Worm (Caenorhabditis elegans) whole organism, early embryonic: ENCODE data around the gene srh-264.

Experiments used
- B0310.2 ChIP-seq: sonication (generic microtip); optimal IDR thresholded peaks from 2 replicates; lab custom pipeline; 2016; ENCODE audit warnings: mild to moderate bottlenecking, missing genetic modification characterization, missing compliant biosample characterization
- F13C5.2 ChIP-seq: sonication (generic microtip); optimal IDR thresholded peaks from 2 replicates; lab custom pipeline; 2017; ENCODE audit warnings: mild to moderate bottlenecking, missing genetic modification characterization, inconsistent platforms, missing compliant biosample characterization
- aly-1 ChIP-seq: sonication (generic microtip); optimal IDR thresholded peaks from 2 replicates; lab custom pipeline; 2016; ENCODE audit warnings: missing genetic modification characterization, missing compliant biosample characterization
- ama-1 ChIP-seq: fragments of 150-350 bp; optimal IDR thresholded peaks from 2 replicates; lab custom pipeline; 2014
- ceh-13 ChIP-seq: fragments of 200-800 bp; sonication (Bioruptor generic); optimal IDR thresholded peaks from 2 replicates; lab custom pipeline; 2018; ENCODE audit warnings: mild to moderate bottlenecking, missing genetic modification characterization, missing compliant biosample characterization
- ceh-36 ChIP-seq: sonication (generic microtip); optimal IDR thresholded peaks from 2 replicates; lab custom pipeline; 2016; ENCODE audit warnings: missing genetic modification characterization, inconsistent platforms, missing compliant biosample characterization
- ets-7 ChIP-seq: sonication (generic microtip); optimal IDR thresholded peaks from 2 replicates; lab custom pipeline; 2016; ENCODE audit warnings: missing genotype, missing genetic modification characterization, missing compliant biosample characterization
- flt-1 ChIP-seq: fragments of 200-800 bp; sonication (Bioruptor generic); IDR thresholded peaks from 2 replicates; pipeline ENCODE4 v1.3.6; 2022; ENCODE audit warnings: missing genetic modification characterization, missing compliant biosample characterization
- hmbx-1 ChIP-seq: sonication (generic microtip); optimal IDR thresholded peaks from 2 replicates; lab custom pipeline; 2016; ENCODE audit warnings: mild to moderate bottlenecking, missing genetic modification characterization, missing compliant biosample characterization
- hmg-4 ChIP-seq: fragments of 200-800 bp; sonication (Bioruptor generic); optimal IDR thresholded peaks from 2 replicates; lab custom pipeline; 2018; ENCODE audit warnings: mild to moderate bottlenecking, missing genetic modification characterization, missing compliant biosample characterization
- hnd-1 ChIP-seq: sonication (generic microtip); optimal IDR thresholded peaks from 2 replicates; lab custom pipeline; 2016; ENCODE audit warnings: missing genetic modification characterization, missing compliant biosample characterization
- pes-1 ChIP-seq: fragments of 200-800 bp; sonication (Bioruptor generic); IDR thresholded peaks from 2 replicates; pipeline ENCODE4 v1.3.6; 2022; ENCODE audit warnings: missing genetic modification reagents, missing genetic modification characterization, missing compliant biosample characterization
- scrt-1 ChIP-seq: fragments of 200-800 bp; sonication (Bioruptor generic); IDR thresholded peaks from 2 replicates; pipeline ENCODE4 v1.3.6; 2022; ENCODE audit warnings: missing genetic modification characterization, missing compliant biosample characterization
- sea-1 ChIP-seq: fragments of 200-800 bp; sonication (Bioruptor generic); conservative IDR thresholded peaks from 2 replicates; pipeline ENCODE4 v1.3.6; 2022; ENCODE audit warnings: missing genetic modification characterization, missing compliant biosample characterization
- tbx-11 ChIP-seq: fragments of 200-800 bp; sonication (Bioruptor generic); IDR thresholded peaks from 2 replicates; pipeline ENCODE4 v1.3.6; 2022; ENCODE audit warnings: missing genetic modification characterization, missing compliant biosample characterization
- tbx-37 ChIP-seq: fragments of 200-800 bp; sonication (Bioruptor generic); conservative IDR thresholded peaks from 2 replicates; pipeline ENCODE4 v1.3.6; 2022; ENCODE audit warnings: missing genetic modification reagents, missing genetic modification characterization, missing compliant biosample characterization
- tra-4 ChIP-seq: sonication (generic microtip); optimal IDR thresholded peaks from 2 replicates; lab custom pipeline; 2017; ENCODE audit warnings: missing genetic modification characterization, missing compliant biosample characterization

Gene srh-264

ce11 chrV:15417822-15418221 is 3.9 kb downstream of the srh-264 start, which contains the start of gene T06E6.10:
TSS of gene T06E6.10 (plus strand) at chrV:15418122.
- TF ChIP-seq sea-1 (GFP tag; lab: Robert Waterston, UW) (no peak), aly-1 (tag; lab: Kevin White, UChicago) (no peak), tra-4 (tag; lab: Kevin White, UChicago) (no peak), hnd-1 (tag; lab: Kevin White, UChicago) (no peak), flt-1 (GFP tag; lab: Robert Waterston, UW) (no peak), scrt-1 (GFP tag; lab: Robert Waterston, UW) (no peak), hmbx-1 (no peak), B0310.2 (tag; lab: Kevin White, UChicago) (no peak), hmg-4 (GFP tag; lab: Kevin White, UChicago) (no peak), ceh-36 (tag; lab: Kevin White, UChicago) (no peak), pes-1 (GFP tag; lab: Robert Waterston, UW) (no peak)

ce11 chrV:15423601-15424000 is 9.7 kb downstream of the srh-264 start, which contains the start of gene fbxa-104:
TSS of gene fbxa-104 (minus strand) at chrV:15423683.
- TF ChIP-seq ceh-36 (tag; lab: Kevin White, UChicago) (no peak), tra-4 (tag; lab: Kevin White, UChicago) (no peak), hmbx-1 (no peak), pes-1 (GFP tag; lab: Robert Waterston, UW) (no peak), F13C5.2 (tag; lab: Kevin White, UChicago) (no peak), ama-1 (lab: Kevin White, UChicago) (no peak), tbx-37 (GFP tag; lab: Robert Waterston, UW) (no peak), flt-1 (GFP tag; lab: Robert Waterston, UW) (no peak), hmg-4 (GFP tag; lab: Kevin White, UChicago) (no peak), hnd-1 (tag; lab: Kevin White, UChicago) (no peak), ets-7 (no peak), ceh-13 (GFP tag; lab: Kevin White, UChicago) (no peak), tbx-11 (GFP tag; lab: Robert Waterston, UW) (no peak), sea-1 (GFP tag; lab: Robert Waterston, UW) (no peak), scrt-1 (GFP tag; lab: Robert Waterston, UW) (no peak), aly-1 (tag; lab: Kevin White, UChicago) (no peak), B0310.2 (tag; lab: Kevin White, UChicago) (no peak)

ce11 chrV:15425368-15426091 is 11.6 kb downstream of the srh-264 start, which contains the start of gene Y36E3A.2:
TSS of gene Y36E3A.2 (plus strand) at chrV:15426041.
- no peak for TF ChIP-seq scrt-1 (GFP tag; lab: Robert Waterston, UW)
- no peak for TF ChIP-seq hmbx-1
- TF ChIP-seq F13C5.2 (tag; lab: Kevin White, UChicago): no peak
- TF ChIP-seq hnd-1 (tag; lab: Kevin White, UChicago): no peak
- TF ChIP-seq hmg-4 (GFP tag; lab: Kevin White, UChicago): no peak
- TF ChIP-seq sea-1 (GFP tag; lab: Robert Waterston, UW): no peak
- no peak for TF ChIP-seq ama-1 (lab: Kevin White, UChicago)
- TF ChIP-seq tbx-37 (GFP tag; lab: Robert Waterston, UW): no peak
- no peak for TF ChIP-seq aly-1 (tag; lab: Kevin White, UChicago)
- no peak for TF ChIP-seq ceh-36 (tag; lab: Kevin White, UChicago)
- TF ChIP-seq pes-1 (GFP tag; lab: Robert Waterston, UW): no peak

DNA sequence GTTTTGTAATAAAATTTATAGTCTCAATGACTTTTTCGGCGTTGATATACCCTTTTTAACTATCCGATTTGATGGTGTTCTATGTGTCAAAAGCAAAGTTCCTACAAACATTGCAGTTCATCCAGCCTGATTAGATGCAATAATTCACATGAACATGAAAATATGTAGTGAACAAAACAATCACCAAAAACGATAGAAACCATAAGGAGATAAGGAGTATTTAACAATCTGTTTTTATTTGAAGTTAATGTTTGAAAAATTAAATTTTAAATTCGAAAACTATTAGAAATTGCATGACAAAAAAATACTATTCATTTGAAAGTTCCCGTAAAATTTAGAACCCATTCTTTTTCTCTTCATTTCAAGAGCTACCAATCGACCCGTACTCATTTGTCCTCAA is 13.0 kb downstream of the srh-264 start, which contains the start of gene fbxa-209:
Gene fbxa-209, minus strand, starts transcription at position 101 of the 400 bp plus-strand sequence.
- no peak for TF ChIP-seq scrt-1 (GFP tag; lab: Robert Waterston, UW)
- TF ChIP-seq F13C5.2 (tag; lab: Kevin White, UChicago): no peak
- no peak for TF ChIP-seq ceh-13 (GFP tag; lab: Kevin White, UChicago)
- TF ChIP-seq B0310.2 (tag; lab: Kevin White, UChicago): no peak
- no peak for TF ChIP-seq ama-1 (lab: Kevin White, UChicago)
- TF ChIP-seq aly-1 (tag; lab: Kevin White, UChicago): no peak
- no peak for TF ChIP-seq tra-4 (tag; lab: Kevin White, UChicago)
- TF ChIP-seq ceh-36 (tag; lab: Kevin White, UChicago): no peak
- no peak for TF ChIP-seq hnd-1 (tag; lab: Kevin White, UChicago)
- TF ChIP-seq pes-1 (GFP tag; lab: Robert Waterston, UW): no peak
- no peak for TF ChIP-seq tbx-11 (GFP tag; lab: Robert Waterston, UW)
- no peak for TF ChIP-seq hmg-4 (GFP tag; lab: Kevin White, UChicago)
- TF ChIP-seq flt-1 (GFP tag; lab: Robert Waterston, UW): no peak
- TF ChIP-seq ets-7: no peak
- TF ChIP-seq hmbx-1: no peak
- no peak for TF ChIP-seq sea-1 (GFP tag; lab: Robert Waterston, UW)
- no peak for TF ChIP-seq tbx-37 (GFP tag; lab: Robert Waterston, UW)

- no peak for TF ChIP-seq scrt-1 (GFP tag; lab: Robert Waterston, UW)
- no peak for TF ChIP-seq aly-1 (tag; lab: Kevin White, UChicago)
- TF ChIP-seq tbx-37 (GFP tag; lab: Robert Waterston, UW): no peak
- no peak for TF ChIP-seq ceh-36 (tag; lab: Kevin White, UChicago)
- TF ChIP-seq F13C5.2 (tag; lab: Kevin White, UChicago): no peak
- no peak for TF ChIP-seq pes-1 (GFP tag; lab: Robert Waterston, UW)
- no peak for TF ChIP-seq hmbx-1
- TF ChIP-seq sea-1 (GFP tag; lab: Robert Waterston, UW): no peak
- no peak for TF ChIP-seq hmg-4 (GFP tag; lab: Kevin White, UChicago)
- no peak for TF ChIP-seq ama-1 (lab: Kevin White, UChicago)
- TF ChIP-seq flt-1 (GFP tag; lab: Robert Waterston, UW): no peak
- TF ChIP-seq B0310.2 (tag; lab: Kevin White, UChicago): no peak
- no peak for TF ChIP-seq hnd-1 (tag; lab: Kevin White, UChicago)
- no peak for TF ChIP-seq ets-7
- TF ChIP-seq tbx-11 (GFP tag; lab: Robert Waterston, UW): no peak
- TF ChIP-seq tra-4 (tag; lab: Kevin White, UChicago): no peak
- no peak for TF ChIP-seq ceh-13 (GFP tag; lab: Kevin White, UChicago)
These were observed 17.5 kb downstream of the srh-264 start for ce11 chrV:15431322-15432052.
